Worm (Caenorhabditis elegans) whole organism, L1 larva: ENCODE data around the gene gphr-1.

ENCODE experiments used
- C04F5.9 ChIP-seq: sonication (generic microtip); optimal IDR thresholded peaks from 2 replicates; lab custom pipeline; 2016; ENCODE audit warnings: missing genetic modification characterization, missing compliant biosample characterization
- C34B4.2 ChIP-seq: sonication (generic microtip); optimal IDR thresholded peaks from 2 replicates; lab custom pipeline; 2017; ENCODE audit warnings: mild to moderate bottlenecking, missing genetic modification characterization, missing compliant biosample characterization
- F16B12.6 ChIP-seq: fragments of 150-350 bp; optimal IDR thresholded peaks from 2 replicates; lab custom pipeline; 2014; ENCODE audit warnings: missing biosample characterization, missing genetic modification characterization
- aha-1 ChIP-seq: fragments of 150-350 bp; optimal IDR thresholded peaks from 2 replicates; lab custom pipeline; 2014; ENCODE audit warnings: missing biosample characterization, missing genetic modification characterization
- alr-1 ChIP-seq: fragments of 200-800 bp; sonication (Bioruptor generic); optimal IDR thresholded peaks from 2 replicates; lab custom pipeline; 2018; ENCODE audit warnings: borderline replicate concordance, mild to moderate bottlenecking, missing genetic modification characterization, missing compliant biosample characterization
- aly-2 ChIP-seq: fragments of 150-350 bp; optimal IDR thresholded peaks from 2 replicates; lab custom pipeline; 2014; ENCODE audit warnings: missing biosample characterization, missing genetic modification characterization
- ama-1 ChIP-seq: fragments of 150-350 bp; optimal IDR thresholded peaks from 2 replicates; lab custom pipeline; 2014
- blmp-1 ChIP-seq: fragments of 150-350 bp; optimal IDR thresholded peaks from 2 replicates; lab custom pipeline; 2014; ENCODE audit warnings: missing biosample characterization, missing genetic modification characterization
- ceh-63 ChIP-seq: fragments of 200-800 bp; sonication (Bioruptor generic); optimal IDR thresholded peaks from 2 replicates; lab custom pipeline; 2018; ENCODE audit warnings: mild to moderate bottlenecking, missing genetic modification characterization, missing compliant biosample characterization
- ceh-82 ChIP-seq, 3 experiments: fragments of 150-350 bp in 1 of 3; sonication (generic microtip) in 2 of 3; optimal IDR thresholded peaks; 2 replicates each; lab custom pipeline; 2014 to 2017; ENCODE audit warnings: missing biosample characterization in 3 of 3, missing genetic modification characterization in 3 of 3
- ceh-88 ChIP-seq: fragments of 200-800 bp; sonication (Bioruptor generic); IDR thresholded peaks from 2 replicates; pipeline ENCODE4 v1.3.6; 2022; ENCODE audit warnings: missing genetic modification characterization, missing compliant biosample characterization
- ces-1 ChIP-seq: fragments of 150-350 bp; optimal IDR thresholded peaks from 2 replicates; lab custom pipeline; 2014; ENCODE audit warnings: missing biosample characterization, missing genetic modification reagents, missing genetic modification characterization
- dsc-1 ChIP-seq: sonication (generic microtip); optimal IDR thresholded peaks from 2 replicates; lab custom pipeline; 2016; ENCODE audit warnings: mild to moderate bottlenecking, missing genetic modification characterization, missing compliant biosample characterization
- efl-1 ChIP-seq, 4 experiments: fragments of 150-350 bp; optimal IDR thresholded peaks in 3 of 4; peaks in 1 of 4; 1 replicate in 1 of 4; 2 replicates in 3 of 4; lab custom pipeline; 2014; ENCODE audit warnings: missing biosample characterization in 2 of 4, missing genetic modification characterization in 2 of 4, missing genetic modification reagents in 2 of 4
- egl-13 ChIP-seq: sonication (generic microtip); optimal IDR thresholded peaks from 2 replicates; lab custom pipeline; 2016; ENCODE audit warnings: missing genotype, missing genetic modification reagents, missing genetic modification characterization, missing compliant biosample characterization
- elt-3 ChIP-seq, 6 experiments: fragments of 150-350 bp in 1 of 6; sonication (generic microtip); optimal IDR thresholded peaks; 2 replicates each; lab custom pipeline; 2017 to 2018; ENCODE audit warnings: missing biosample characterization in 6 of 6, missing genetic modification characterization in 6 of 6, inconsistent platforms in 1 of 6
- ets-5 ChIP-seq: fragments of 200-800 bp; sonication (Bioruptor generic); IDR thresholded peaks from 2 replicates; pipeline ENCODE4 v1.3.6; 2022; ENCODE audit warnings: missing genetic modification characterization, missing compliant biosample characterization
- fkh-10 ChIP-seq: sonication (generic microtip); optimal IDR thresholded peaks from 2 replicates; lab custom pipeline; 2017; ENCODE audit warnings: missing biosample characterization, missing genetic modification reagents, missing genetic modification characterization
- fkh-4 ChIP-seq: sonication (generic microtip); optimal IDR thresholded peaks from 2 replicates; lab custom pipeline; 2016; ENCODE audit warnings: missing compliant biosample characterization, missing genetic modification characterization, borderline replicate concordance
- grh-1 ChIP-seq: fragments of 200-800 bp; sonication (Bioruptor generic); IDR thresholded peaks from 2 replicates; pipeline ENCODE4 v1.3.6; 2022; ENCODE audit warnings: missing genetic modification reagents, missing genetic modification characterization, missing compliant biosample characterization
- hlh-4 ChIP-seq: sonication (generic microtip); optimal IDR thresholded peaks from 2 replicates; lab custom pipeline; 2016; ENCODE audit warnings: mild to moderate bottlenecking, missing genetic modification characterization, missing compliant biosample characterization
- irx-1 ChIP-seq: sonication (generic microtip); optimal IDR thresholded peaks from 2 replicates; lab custom pipeline; 2016; ENCODE audit warnings: missing genetic modification characterization, missing compliant biosample characterization
- isw-1 ChIP-seq: fragments of 200-800 bp; sonication (Bioruptor generic); IDR thresholded peaks from 2 replicates; pipeline ENCODE4 v1.3.6; 2022; ENCODE audit warnings: missing genetic modification characterization, missing compliant biosample characterization
- jun-1 ChIP-seq: fragments of 150-350 bp; optimal IDR thresholded peaks from 2 replicates; lab custom pipeline; 2014; ENCODE audit warnings: missing biosample characterization, missing genetic modification reagents, missing genetic modification characterization
- lin-13 ChIP-seq: fragments of 150-350 bp; optimal IDR thresholded peaks from 2 replicates; lab custom pipeline; 2014; ENCODE audit warnings: missing biosample characterization, missing genetic modification reagents, missing genetic modification characterization
- lin-15B ChIP-seq: fragments of 150-350 bp; sonication (generic microtip); optimal IDR thresholded peaks from 3 replicates; lab custom pipeline; 2014; ENCODE audit warnings: missing biosample characterization, missing genetic modification characterization
- lin-35 ChIP-seq, 2 experiments: fragments of 150-350 bp; optimal IDR thresholded peaks; 2 replicates each; lab custom pipeline; 2014; ENCODE audit warnings: missing biosample characterization in 2 of 2, missing genetic modification characterization in 2 of 2, missing genetic modification reagents in 2 of 2
- lsy-2 ChIP-seq, 2 experiments: fragments of 150-350 bp; optimal IDR thresholded peaks; 2 replicates each; lab custom pipeline; 2014; ENCODE audit warnings: missing biosample characterization in 2 of 2, missing genetic modification characterization in 2 of 2
- mdl-1 ChIP-seq, 2 experiments: fragments of 150-350 bp; optimal IDR thresholded peaks; 2 replicates each; lab custom pipeline; 2014 to 2017; ENCODE audit warnings: missing biosample characterization in 2 of 2, missing genetic modification characterization in 2 of 2, inconsistent platforms in 1 of 2
- mef-2 ChIP-seq: fragments of 150-350 bp; optimal IDR thresholded peaks from 2 replicates; lab custom pipeline; 2014; ENCODE audit warnings: missing biosample characterization, missing genetic modification characterization
- mep-1 ChIP-seq: fragments of 150-350 bp; optimal IDR thresholded peaks from 2 replicates; lab custom pipeline; 2014; ENCODE audit warnings: missing biosample characterization, missing genetic modification characterization
- nhr-11 ChIP-seq: fragments of 150-350 bp; optimal IDR thresholded peaks from 2 replicates; lab custom pipeline; 2014; ENCODE audit warnings: missing biosample characterization, missing genetic modification characterization
- nhr-19 ChIP-seq: fragments of 200-800 bp; sonication (Bioruptor generic); conservative IDR thresholded peaks from 2 replicates; pipeline ENCODE4 v1.3.6; 2022; ENCODE audit warnings: missing genetic modification characterization, missing compliant biosample characterization
- nhr-20 ChIP-seq: sonication (generic microtip); optimal IDR thresholded peaks from 2 replicates; lab custom pipeline; 2016; ENCODE audit warnings: mild to moderate bottlenecking, missing genetic modification characterization, missing compliant biosample characterization
- nhr-237 ChIP-seq: fragments of 150-350 bp; optimal IDR thresholded peaks from 2 replicates; lab custom pipeline; 2014; ENCODE audit warnings: missing biosample characterization, missing genetic modification characterization
- nhr-28 ChIP-seq: fragments of 150-350 bp; optimal IDR thresholded peaks from 2 replicates; lab custom pipeline; 2014; ENCODE audit warnings: missing biosample characterization, missing genetic modification characterization
- nhr-71 ChIP-seq: sonication (generic microtip); optimal IDR thresholded peaks from 2 replicates; lab custom pipeline; 2016; ENCODE audit warnings: mild to moderate bottlenecking, missing genetic modification characterization, moderate library complexity, missing compliant biosample characterization
- nhr-76 ChIP-seq: sonication (generic microtip); optimal IDR thresholded peaks from 2 replicates; lab custom pipeline; 2017; ENCODE audit warnings: missing biosample characterization, missing genetic modification characterization
- nhr-85 ChIP-seq: sonication (generic microtip); peaks from one replicate; lab custom pipeline; 2016; ENCODE audit warnings: missing genetic modification characterization, inconsistent platforms, missing compliant biosample characterization
- pax-3 ChIP-seq: fragments of 200-800 bp; sonication (Bioruptor generic); optimal IDR thresholded peaks from 2 replicates; lab custom pipeline; 2018; ENCODE audit warnings: mild to moderate bottlenecking, missing genetic modification characterization, moderate library complexity, missing compliant biosample characterization
- pqm-1 ChIP-seq: sonication (generic microtip); optimal IDR thresholded peaks from 3 replicates; lab custom pipeline; 2017; ENCODE audit warnings: missing biosample characterization, missing genetic modification characterization
- rnt-1 ChIP-seq: sonication (generic microtip); optimal IDR thresholded peaks from 2 replicates; lab custom pipeline; 2016; ENCODE audit warnings: mild to moderate bottlenecking, missing genetic modification characterization, moderate library complexity, missing compliant biosample characterization
- snpc-4 ChIP-seq: fragments of 150-350 bp; optimal IDR thresholded peaks from 2 replicates; lab custom pipeline; 2014; ENCODE audit warnings: missing biosample characterization, missing genetic modification characterization
- sox-4 ChIP-seq: sonication (generic microtip); optimal IDR thresholded peaks from 2 replicates; lab custom pipeline; 2016; ENCODE audit warnings: missing genetic modification characterization, missing compliant biosample characterization
- sptf-1 ChIP-seq: fragments of 150-350 bp; optimal IDR thresholded peaks from 2 replicates; lab custom pipeline; 2014; ENCODE audit warnings: missing biosample characterization, missing genetic modification characterization
- sup-37 ChIP-seq: fragments of 200-800 bp; sonication (Bioruptor generic); optimal IDR thresholded peaks from 2 replicates; lab custom pipeline; 2018; ENCODE audit warnings: mild to moderate bottlenecking, missing genetic modification characterization, missing compliant biosample characterization
- unc-130 ChIP-seq: fragments of 150-350 bp; optimal IDR thresholded peaks from 2 replicates; lab custom pipeline; 2017; ENCODE audit warnings: missing biosample characterization, missing genetic modification characterization, inconsistent platforms
- unc-30 ChIP-seq: sonication (generic microtip); optimal IDR thresholded peaks from 2 replicates; lab custom pipeline; 2017; ENCODE audit warnings: missing biosample characterization, missing genetic modification characterization
- unc-62 ChIP-seq: fragments of 150-350 bp; optimal IDR thresholded peaks from 2 replicates; lab custom pipeline; 2014; ENCODE audit warnings: missing biosample characterization, missing genetic modification reagents, missing genetic modification characterization
- unc-86 ChIP-seq: sonication (generic microtip); optimal IDR thresholded peaks from 2 replicates; lab custom pipeline; 2016; ENCODE audit warnings: missing genetic modification characterization, missing compliant biosample characterization
- unc-98 ChIP-seq: fragments of 200-800 bp; sonication (Bioruptor generic); IDR thresholded peaks from 2 replicates; pipeline ENCODE4 v1.3.6; 2022; ENCODE audit warnings: missing genetic modification characterization, missing compliant biosample characterization
- xbp-1 ChIP-seq: sonication (generic microtip); optimal IDR thresholded peaks from 2 replicates; lab custom pipeline; 2016; ENCODE audit warnings: missing genetic modification characterization, missing compliant biosample characterization
- zag-1 ChIP-seq: fragments of 150-350 bp; optimal IDR thresholded peaks from 2 replicates; lab custom pipeline; 2014; ENCODE audit warnings: missing biosample characterization, missing genetic modification characterization
- ztf-11 ChIP-seq, 2 experiments: sonication (generic microtip); optimal IDR thresholded peaks; 2 replicates each; lab custom pipeline; 2016 to 2017; ENCODE audit warnings: missing genetic modification characterization in 2 of 2, missing biosample characterization in 1 of 2, missing compliant biosample characterization in 1 of 2

gphr-1 gene

DNA sequence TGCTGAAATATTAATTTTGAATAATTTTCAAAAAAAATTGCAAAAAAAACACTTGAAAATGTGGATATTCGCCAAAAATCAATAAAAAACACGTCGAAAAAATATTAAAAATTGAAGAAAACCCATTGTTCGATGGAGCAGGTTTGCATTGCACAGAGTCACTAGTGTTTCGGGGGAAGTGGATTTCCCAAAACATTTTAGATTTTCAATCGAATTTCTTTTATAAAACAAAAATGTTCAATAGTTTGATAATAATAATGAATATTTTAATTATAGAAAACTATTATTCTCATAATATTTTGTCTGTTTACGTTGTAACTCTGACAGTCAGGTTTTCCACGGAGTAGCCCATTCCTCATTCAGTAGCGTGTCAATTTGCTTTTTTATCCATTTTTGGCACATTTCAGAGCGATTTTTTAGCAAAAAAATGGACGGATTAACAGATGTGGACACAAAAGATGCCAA is at the start of gene gphr-1, which contains the start of gene gex-4:
TSS of gene gphr-1 (plus strand) at position 415 of the 465 bp plus-strand sequence.
TSS of gene gex-4 (minus strand) at position 2 of the 465 bp plus-strand sequence.
- peak in 1 of 2 experiments; percentile 49 for TF ChIP-seq ztf-11 (tag; optimal IDR thresholded peaks at IDR 0.05; lab: Kevin White, UChicago)
- TF ChIP-seq nhr-28, result no peak
- peak in 1 of 6 experiments; percentile 36 for TF ChIP-seq elt-3 (tag; optimal IDR thresholded peaks at IDR 0.05; lab: Kevin White, UChicago)
- no peak for TF ChIP-seq fkh-10
- no peak for TF ChIP-seq sptf-1
- TF ChIP-seq lin-35 (GFP tag; optimal IDR thresholded peaks at IDR 0.05; lab: Kevin White, UChicago), result peak; percentile 65 to 72
- TF ChIP-seq fkh-4 (tag; lab: Kevin White, UChicago), result peak; percentile 38
- TF ChIP-seq aly-2, result no peak
- TF ChIP-seq lsy-2 (tag; optimal IDR thresholded peaks at IDR 0.05; lab: Kevin White, UChicago), result peak; percentile 58 to 81
- TF ChIP-seq ets-5 (GFP tag; lab: Robert Waterston, UW), result no peak
- TF ChIP-seq unc-130, result no peak
- peak; percentile 63 for TF ChIP-seq isw-1 (GFP tag; lab: Robert Waterston, UW)
- TF ChIP-seq mef-2 (tag; lab: Kevin White, UChicago), result no peak
- TF ChIP-seq nhr-11 (tag; lab: Kevin White, UChicago), result no peak
- peak; percentile 41 for TF ChIP-seq nhr-20
- peak; percentile 25 for TF ChIP-seq F16B12.6 (tag; lab: Kevin White, UChicago)
- no peak for TF ChIP-seq aha-1 (tag; lab: Kevin White, UChicago)
- TF ChIP-seq nhr-71 (tag; lab: Kevin White, UChicago), result no peak
- no peak for TF ChIP-seq snpc-4 (tag; lab: Kevin White, UChicago)
- TF ChIP-seq grh-1, result no peak
- TF ChIP-seq nhr-237 (tag; lab: Kevin White, UChicago), result no peak
- TF ChIP-seq unc-86 (tag; lab: Kevin White, UChicago), result peak; percentile 38
- TF ChIP-seq sup-37, result no peak
- TF ChIP-seq ceh-82 (tag; optimal IDR thresholded peaks at IDR 0.05; lab: Kevin White, UChicago), result peak in 1 of 3 experiments; percentile 31
- TF ChIP-seq unc-62, result no peak
- peak; percentile 48 to 60 for TF ChIP-seq efl-1 (optimal IDR thresholded peaks at IDR 0.05; lab: Kevin White, UChicago)
- TF ChIP-seq efl-1 (GFP tag; optimal IDR thresholded peaks at IDR 0.05 in 1 of 2; lab: Kevin White, UChicago), result peak; percentile 67 to 96
- TF ChIP-seq irx-1 (tag; lab: Kevin White, UChicago), result no peak
- TF ChIP-seq mdl-1 (tag; optimal IDR thresholded peaks at IDR 0.05; lab: Kevin White, UChicago), result no peak
- TF ChIP-seq blmp-1 (tag; lab: Kevin White, UChicago), result peak; percentile 9
- no peak for TF ChIP-seq pqm-1
- peak; percentile 68 for TF ChIP-seq lin-15B (tag; lab: Kevin White, UChicago)
- no peak for TF ChIP-seq jun-1
- TF ChIP-seq unc-30 (tag; lab: Kevin White, UChicago), result no peak
- peak; percentile 61 for TF ChIP-seq mep-1 (tag; lab: Kevin White, UChicago)
- no peak for TF ChIP-seq C34B4.2 (tag; lab: Kevin White, UChicago)
- no peak for TF ChIP-seq rnt-1
- no peak for TF ChIP-seq sox-4 (tag; lab: Kevin White, UChicago)
- no peak for TF ChIP-seq dsc-1
- TF ChIP-seq ceh-88 (GFP tag; lab: Robert Waterston, UW), result no peak
- TF ChIP-seq xbp-1 (tag; lab: Kevin White, UChicago), result peak; percentile 63
- peak; percentile 54 for TF ChIP-seq lin-13 (GFP tag; lab: Kevin White, UChicago)
- TF ChIP-seq alr-1 (tag; lab: Kevin White, UChicago), result no peak
- no peak for TF ChIP-seq ama-1 (lab: Kevin White, UChicago)
- peak; percentile 39 for TF ChIP-seq egl-13 (tag; lab: Kevin White, UChicago)
- TF ChIP-seq nhr-85 (tag; lab: Kevin White, UChicago), result peak; percentile 68
- TF ChIP-seq ceh-63 (GFP tag; lab: Kevin White, UChicago), result no peak
- no peak for TF ChIP-seq zag-1 (tag; lab: Kevin White, UChicago)
- TF ChIP-seq ces-1 (GFP tag; lab: Kevin White, UChicago), result no peak
- TF ChIP-seq C04F5.9 (tag; lab: Kevin White, UChicago), result peak; percentile 41
- peak; percentile 67 for TF ChIP-seq unc-98 (GFP tag; lab: Robert Waterston, UW)
- TF ChIP-seq nhr-76 (tag; lab: Kevin White, UChicago), result no peak
- no peak for TF ChIP-seq hlh-4
- peak; percentile 70 for TF ChIP-seq pax-3
- peak; percentile 38 for TF ChIP-seq nhr-19 (GFP tag; lab: Robert Waterston, UW)
